Fruit fly (Drosophila melanogaster) whole organism, wandering third instar larva: ENCODE results near the gene ftz-f1.

Source experiments
- Abd-B ChIP-seq: fragments of >200 bp; optimal IDR thresholded peaks from 2 replicates; lab custom pipeline; 2017; ENCODE audit warnings: missing biosample characterization, missing genetic modification characterization
- CG9705 ChIP-seq: fragments of 200-800 bp; sonication (Bioruptor generic); optimal IDR thresholded peaks from 2 replicates; lab custom pipeline; 2018; ENCODE audit warnings: missing biosample characterization, mild to moderate bottlenecking, missing genetic modification characterization
- CrebA ChIP-seq: fragments of 200-800 bp; sonication (Bioruptor generic); optimal IDR thresholded peaks from 2 replicates; lab custom pipeline; 2016; ENCODE audit warnings: missing biosample characterization, mild to moderate bottlenecking, missing genetic modification characterization, borderline replicate concordance
- Dfd ChIP-seq: fragments of >200 bp; optimal IDR thresholded peaks from 2 replicates; lab custom pipeline; 2017; ENCODE audit warnings: missing biosample characterization, missing genetic modification characterization
- Dif ChIP-seq: fragments of 200-275, 200-300 bp; sonication (Bioruptor generic); optimal IDR thresholded peaks from 2 replicates; lab custom pipeline; 2018; ENCODE audit warnings: missing biosample characterization, missing genetic modification characterization; ENCODE audit not compliant: partially characterized antibody
- GATAd ChIP-seq: sonication (Bioruptor generic); optimal IDR thresholded peaks from 2 replicates; lab custom pipeline; 2016; ENCODE audit warnings: missing biosample characterization, missing genetic modification characterization
- HLH106 ChIP-seq: fragments of 200-800 bp; optimal IDR thresholded peaks from 3 replicates; lab custom pipeline; 2019; ENCODE audit warnings: missing biosample characterization, mild to moderate bottlenecking, missing genetic modification characterization, moderate library complexity
- Hnf4 ChIP-seq: fragments of 200-800 bp; sonication (Bioruptor generic); optimal IDR thresholded peaks from 2 replicates; lab custom pipeline; 2016; ENCODE audit warnings: missing biosample characterization, mild to moderate bottlenecking, missing genetic modification characterization
- Hr78 ChIP-seq: fragments of >200 bp; optimal IDR thresholded peaks from 2 replicates; lab custom pipeline; 2017; ENCODE audit warnings: missing biosample characterization, missing genetic modification characterization
- Hr83 ChIP-seq: fragments of 200-300 bp; sonication (Bioruptor generic); optimal IDR thresholded peaks from 2 replicates; lab custom pipeline; 2016; ENCODE audit warnings: missing biosample characterization, mild to moderate bottlenecking, missing genetic modification characterization, moderate library complexity; ENCODE audit not compliant: poor library complexity, severe bottlenecking
- Mio ChIP-seq: sonication (Bioruptor generic); optimal IDR thresholded peaks from 2 replicates; lab custom pipeline; 2016; ENCODE audit warnings: missing biosample characterization, missing genetic modification characterization
- Myc ChIP-seq: fragments of >200 bp; optimal IDR thresholded peaks from 2 replicates; lab custom pipeline; 2017
- N ChIP-seq: fragments of >200 bp; optimal IDR thresholded peaks from 2 replicates; lab custom pipeline; 2018; ENCODE audit warnings: missing biosample characterization, missing external identifiers, missing genetic modification characterization
- OdsH ChIP-seq: fragments of 200-800 bp; sonication (Bioruptor generic); optimal IDR thresholded peaks from 2 replicates; lab custom pipeline; 2016; ENCODE audit warnings: missing biosample characterization, mild to moderate bottlenecking, missing genetic modification characterization
- Rel ChIP-seq, 2 experiments: fragments of 200-800 bp; sonication (Bioruptor generic) in 1 of 2; optimal IDR thresholded peaks; 2 replicates in 1 of 2; 3 replicates in 1 of 2; lab custom pipeline; 2016 to 2019; ENCODE audit warnings: mild to moderate bottlenecking in 2 of 2, missing biosample characterization in 2 of 2, missing genetic modification characterization in 2 of 2, moderate library complexity in 1 of 2
- Sp1 ChIP-seq: fragments of 200-800 bp; sonication (Bioruptor generic); optimal IDR thresholded peaks from 3 replicates; lab custom pipeline; 2019; ENCODE audit warnings: missing biosample characterization, mild to moderate bottlenecking, missing genetic modification characterization, moderate library complexity
- Vsx2 ChIP-seq: fragments of 200-300, 225-300 bp; sonication (Bioruptor generic); optimal IDR thresholded peaks from 2 replicates; lab custom pipeline; 2018; ENCODE audit warnings: missing biosample characterization, missing genetic modification characterization; ENCODE audit not compliant: partially characterized antibody
- br ChIP-seq: fragments of 200-800 bp; sonication (Bioruptor generic); optimal IDR thresholded peaks from 2 replicates; lab custom pipeline; 2016; ENCODE audit warnings: missing biosample characterization, missing genetic modification characterization
- brk ChIP-seq: fragments of 200-800 bp; sonication (Bioruptor generic); optimal IDR thresholded peaks from 2 replicates; lab custom pipeline; 2016; ENCODE audit warnings: missing biosample characterization, mild to moderate bottlenecking, missing genetic modification characterization
- dl ChIP-seq, 2 experiments: fragments of 175-275, 200-275 bp in 1 of 2; fragments of 200-275 bp in 1 of 2; sonication (Bioruptor generic); optimal IDR thresholded peaks; lab custom pipeline; 2018; ENCODE audit warnings: mild to moderate bottlenecking in 2 of 2, missing biosample characterization in 2 of 2, missing genetic modification characterization in 2 of 2, moderate library complexity in 2 of 2; ENCODE audit not compliant: partially characterized antibody in 2 of 2, insufficient read depth in 1 of 2
- dmrt93B ChIP-seq: fragments of 200-800 bp; sonication (Bioruptor generic); optimal IDR thresholded peaks from 2 replicates; lab custom pipeline; 2018; ENCODE audit warnings: missing biosample characterization, mild to moderate bottlenecking, missing genetic modification characterization
- dsf ChIP-seq: sonication (Bioruptor generic); optimal IDR thresholded peaks from 2 replicates; lab custom pipeline; 2016; ENCODE audit warnings: missing biosample characterization, missing genetic modification characterization, borderline replicate concordance
- ey ChIP-seq: fragments of 200-800 bp; sonication (Bioruptor generic); optimal IDR thresholded peaks from 2 replicates; lab custom pipeline; 2016; ENCODE audit warnings: missing biosample characterization, missing genetic modification characterization
- foxo ChIP-seq, 2 experiments: fragments of 200-800 bp; sonication (Bioruptor generic); optimal IDR thresholded peaks; 2 replicates in 1 of 2; 3 replicates in 1 of 2; lab custom pipeline; 2016 to 2017; ENCODE audit warnings: missing biosample characterization in 2 of 2, missing genetic modification characterization in 2 of 2
- h ChIP-seq: fragments of 200-800 bp; sonication (Bioruptor generic); optimal IDR thresholded peaks from 3 replicates; lab custom pipeline; 2016; ENCODE audit warnings: missing biosample characterization, mild to moderate bottlenecking, missing genetic modification characterization
- lola ChIP-seq: fragments of >200 bp; optimal IDR thresholded peaks from 2 replicates; lab custom pipeline; 2017; ENCODE audit warnings: missing biosample characterization, missing genetic modification characterization
- pan ChIP-seq: fragments of >200 bp; optimal IDR thresholded peaks from 2 replicates; lab custom pipeline; 2017
- psq ChIP-seq: fragments of 200-800 bp; sonication (Bioruptor generic); optimal IDR thresholded peaks from 3 replicates; lab custom pipeline; 2017; ENCODE audit warnings: missing biosample characterization, mild to moderate bottlenecking, missing genetic modification characterization, moderate library complexity
- sage ChIP-seq: fragments of 200-800 bp; sonication (Bioruptor generic); optimal IDR thresholded peaks from 2 replicates; lab custom pipeline; 2016; ENCODE audit warnings: missing biosample characterization, mild to moderate bottlenecking, missing genetic modification characterization
- sv ChIP-seq: fragments of 200-800 bp; sonication (Bioruptor generic); optimal IDR thresholded peaks from 3 replicates; lab custom pipeline; 2016; ENCODE audit warnings: missing biosample characterization, missing genetic modification characterization
- tai ChIP-seq: sonication (Bioruptor generic); optimal IDR thresholded peaks from 2 replicates; lab custom pipeline; 2016; ENCODE audit warnings: missing biosample characterization, missing genetic modification characterization
- usp ChIP-seq: fragments of >200 bp; optimal IDR thresholded peaks from 2 replicates; lab custom pipeline; 2017; ENCODE audit warnings: missing biosample characterization, missing genetic modification characterization
- woc ChIP-seq: sonication (Bioruptor generic); optimal IDR thresholded peaks from 2 replicates; lab custom pipeline; 2016; ENCODE audit warnings: missing biosample characterization, mild to moderate bottlenecking, missing genetic modification characterization

ftz-f1 gene

dm6 chr3L:18833234-18833633 lies 32.1 kb upstream of the ftz-f1 start (continued):
- TF ChIP-seq foxo (GFP tag; optimal IDR thresholded peaks at IDR 0.05; lab: Kevin White, UChicago) (no peak), sv (GFP tag; lab: Kevin White, UChicago) (no peak), h (GFP tag; lab: Kevin White, UChicago) (peak; percentile 24), brk (GFP tag; lab: Kevin White, UChicago) (no peak), dmrt93B (GFP tag; lab: Kevin White, UChicago) (no peak), N (GFP tag; lab: Kevin White, UChicago) (no peak), GATAd (GFP tag; lab: Kevin White, UChicago) (no peak), Abd-B (GFP tag; lab: Kevin White, UChicago) (no peak), usp (GFP tag; lab: Kevin White, UChicago) (no peak), tai (peak; percentile 62), br (GFP tag; lab: Kevin White, UChicago) (peak; percentile 30), Hr83 (GFP tag; lab: Kevin White, UChicago) (peak; percentile 42)
- TF ChIP-seq, all 38 proteins: peak for 8

dm6 chr3L:18832708-18833107 lies 31.6 kb upstream of the ftz-f1 start:
- TF ChIP-seq dmrt93B (GFP tag; lab: Kevin White, UChicago) (no peak), Mio (GFP tag; lab: Kevin White, UChicago) (no peak), Dif (GFP tag; lab: Kevin White, UChicago) (no peak), sage (no peak), Hr78 (GFP tag; lab: Kevin White, UChicago) (no peak), dsf (GFP tag; lab: Kevin White, UChicago) (no peak), CrebA (GFP tag; lab: Kevin White, UChicago) (no peak), pan (no peak), Sp1 (no peak), psq (no peak), dl (GFP tag; optimal IDR thresholded peaks at IDR 0.05; lab: Kevin White, UChicago; ENCODE audit: insufficient read depth in 1 of 2, partially characterized antibody in 2 of 2) (no peak), Rel (GFP tag; optimal IDR thresholded peaks at IDR 0.05; lab: Kevin White, UChicago) (no peak), Rel (tag; optimal IDR thresholded peaks at IDR 0.05; lab: Kevin White, UChicago) (no peak), tai (no peak), Dfd (GFP tag; lab: Kevin White, UChicago) (no peak), usp (GFP tag; lab: Kevin White, UChicago) (no peak), N (GFP tag; lab: Kevin White, UChicago) (no peak), Myc (lab: Kevin White, UChicago) (no peak), Vsx2 (GFP tag; lab: Kevin White, UChicago) (no peak), lola (GFP tag; lab: Kevin White, UChicago) (no peak)

- no peak for TF ChIP-seq CG9705
- no peak for TF ChIP-seq Vsx2 (GFP tag; lab: Kevin White, UChicago)
- no peak for TF ChIP-seq Dfd (GFP tag; lab: Kevin White, UChicago)
- no peak for TF ChIP-seq Sp1
- TF ChIP-seq N (GFP tag; lab: Kevin White, UChicago) = no peak
- no peak for TF ChIP-seq Hnf4 (GFP tag; lab: Kevin White, UChicago)
- TF ChIP-seq Rel (GFP tag; optimal IDR thresholded peaks at IDR 0.05; lab: Kevin White, UChicago) = no peak
- no peak for TF ChIP-seq Rel (tag; optimal IDR thresholded peaks at IDR 0.05; lab: Kevin White, UChicago)
- TF ChIP-seq brk (GFP tag; lab: Kevin White, UChicago) = no peak
- TF ChIP-seq pan = no peak
- TF ChIP-seq ey (GFP tag; lab: Kevin White, UChicago) = no peak
- no peak for TF ChIP-seq HLH106
- no peak for TF ChIP-seq Hr83 (GFP tag; lab: Kevin White, UChicago)
- TF ChIP-seq lola (GFP tag; lab: Kevin White, UChicago) = no peak
- no peak for TF ChIP-seq sv (GFP tag; lab: Kevin White, UChicago)
- no peak for TF ChIP-seq br (GFP tag; lab: Kevin White, UChicago)
- no peak for TF ChIP-seq OdsH (GFP tag; lab: Kevin White, UChicago)
- no peak for TF ChIP-seq woc
- TF ChIP-seq CrebA (GFP tag; lab: Kevin White, UChicago) = no peak
- no peak for TF ChIP-seq sage
- TF ChIP-seq Dif (GFP tag; lab: Kevin White, UChicago) = no peak
These were observed 31.1 kb upstream of the ftz-f1 start for dm6 chr3L:18832195-18832594.
